Worm (Caenorhabditis elegans) whole organism, mixed stage, embryonic: Measurements from ENCODE around the gene C32D5.8.

Experiments
- M03D4.4 ChIP-seq: sonication (generic microtip); optimal IDR thresholded peaks from 2 replicates; lab custom pipeline; 2017; ENCODE audit warnings: mild to moderate bottlenecking, missing genetic modification characterization, missing compliant biosample characterization
- bed-3 ChIP-seq: fragments of 200-800 bp; sonication (Bioruptor generic); optimal IDR thresholded peaks from 3 replicates; lab custom pipeline; 2018; ENCODE audit warnings: mild to moderate bottlenecking, missing genetic modification characterization, moderate library complexity, missing compliant biosample characterization
- blmp-1 ChIP-seq: fragments of 150-350 bp; optimal IDR thresholded peaks from 2 replicates; lab custom pipeline; 2014; ENCODE audit warnings: missing biosample characterization, missing genetic modification characterization
- ceh-39 ChIP-seq: fragments of 150-350 bp; optimal IDR thresholded peaks from 2 replicates; lab custom pipeline; 2014; ENCODE audit warnings: missing biosample characterization, missing genetic modification characterization
- ceh-83 ChIP-seq: fragments of 200-800 bp; sonication (Bioruptor generic); optimal IDR thresholded peaks from 2 replicates; lab custom pipeline; 2018; ENCODE audit warnings: mild to moderate bottlenecking, missing genetic modification characterization, missing compliant biosample characterization
- ces-1 ChIP-seq: fragments of 150-350 bp; optimal IDR thresholded peaks from 2 replicates; lab custom pipeline; 2014; ENCODE audit warnings: missing biosample characterization, missing genetic modification reagents, missing genetic modification characterization
- cnd-1 ChIP-seq: fragments of 200-800 bp; sonication (Bioruptor generic); optimal IDR thresholded peaks from 2 replicates; lab custom pipeline; 2018; ENCODE audit warnings: mild to moderate bottlenecking, missing genetic modification characterization, missing compliant biosample characterization
- drap-1 ChIP-seq: fragments of 200-800 bp; sonication (Bioruptor generic); optimal IDR thresholded peaks from 3 replicates; lab custom pipeline; 2018; ENCODE audit warnings: mild to moderate bottlenecking, missing genetic modification characterization, missing compliant biosample characterization
- elt-1 ChIP-seq: sonication (generic microtip); optimal IDR thresholded peaks from 2 replicates; lab custom pipeline; 2017; ENCODE audit warnings: missing genetic modification characterization, mild to moderate bottlenecking, missing compliant biosample characterization, antibody characterized with exemption, moderate library complexity, borderline replicate concordance; ENCODE audit not compliant: insufficient read depth
- elt-3 ChIP-seq: fragments of 150-350 bp; optimal IDR thresholded peaks from 2 replicates; lab custom pipeline; 2014; ENCODE audit warnings: missing biosample characterization, missing genetic modification characterization
- ham-2 ChIP-seq: fragments of 200-800 bp; sonication (Bioruptor generic); optimal IDR thresholded peaks from 2 replicates; lab custom pipeline; 2018; ENCODE audit warnings: mild to moderate bottlenecking, missing genetic modification characterization, missing compliant biosample characterization
- hlh-1 ChIP-seq: fragments of 150-350 bp; optimal IDR thresholded peaks from 2 replicates; lab custom pipeline; 2014; ENCODE audit warnings: missing biosample characterization, missing genetic modification reagents, missing genetic modification characterization
- lin-32 ChIP-seq: fragments of 200-800 bp; sonication (Bioruptor generic); optimal IDR thresholded peaks from 2 replicates; lab custom pipeline; 2018; ENCODE audit warnings: mild to moderate bottlenecking, missing genetic modification characterization, missing compliant biosample characterization
- lsy-2 ChIP-seq: fragments of 150-350 bp; optimal IDR thresholded peaks from 2 replicates; lab custom pipeline; 2014; ENCODE audit warnings: missing biosample characterization, missing genetic modification characterization
- mab-5 ChIP-seq: fragments of 150-350 bp; optimal IDR thresholded peaks from 2 replicates; lab custom pipeline; 2014; ENCODE audit warnings: missing biosample characterization, missing genetic modification characterization
- mep-1 ChIP-seq: fragments of 150-350 bp; optimal IDR thresholded peaks from 2 replicates; lab custom pipeline; 2017; ENCODE audit warnings: missing biosample characterization, missing genetic modification reagents, missing genetic modification characterization, inconsistent platforms
- mls-2 ChIP-seq: sonication (generic microtip); optimal IDR thresholded peaks from 2 replicates; lab custom pipeline; 2016; ENCODE audit warnings: mild to moderate bottlenecking, missing genetic modification characterization, moderate library complexity, missing compliant biosample characterization
- nhr-12 ChIP-seq: fragments of 150-350 bp; optimal IDR thresholded peaks from 2 replicates; lab custom pipeline; 2014; ENCODE audit warnings: missing biosample characterization, missing genetic modification characterization
- nhr-2 ChIP-seq: fragments of 150-350 bp; optimal IDR thresholded peaks from 2 replicates; lab custom pipeline; 2014; ENCODE audit warnings: missing biosample characterization, missing genetic modification characterization
- nhr-237 ChIP-seq: fragments of 150-350 bp; optimal IDR thresholded peaks from 2 replicates; lab custom pipeline; 2014; ENCODE audit warnings: missing biosample characterization, missing genetic modification characterization
- nhr-28 ChIP-seq: fragments of 150-350 bp; optimal IDR thresholded peaks from 2 replicates; lab custom pipeline; 2014; ENCODE audit warnings: missing biosample characterization, missing genetic modification characterization
- nhr-76 ChIP-seq: sonication (generic microtip); optimal IDR thresholded peaks from 2 replicates; lab custom pipeline; 2017; ENCODE audit warnings: missing biosample characterization, missing genetic modification characterization
- pha-4 ChIP-seq: fragments of 150-350 bp; optimal IDR thresholded peaks from 2 replicates; lab custom pipeline; 2018; ENCODE audit warnings: missing biosample characterization, missing genetic modification reagents, missing genetic modification characterization
- sem-2 ChIP-seq: fragments of 200-800 bp; sonication (Bioruptor generic); optimal IDR thresholded peaks from 2 replicates; lab custom pipeline; 2018; ENCODE audit warnings: mild to moderate bottlenecking, missing genetic modification characterization, missing compliant biosample characterization
- snpc-4 ChIP-seq: fragments of 150-350 bp; optimal IDR thresholded peaks from 2 replicates; lab custom pipeline; 2014; ENCODE audit warnings: missing biosample characterization, missing genetic modification characterization
- sptf-1 ChIP-seq: sonication (generic microtip); optimal IDR thresholded peaks from 2 replicates; lab custom pipeline; 2017; ENCODE audit warnings: mild to moderate bottlenecking, missing genetic modification characterization, moderate library complexity, missing compliant biosample characterization
- tbx-8 ChIP-seq: fragments of 200-800 bp; sonication (Bioruptor generic); optimal IDR thresholded peaks from 2 replicates; lab custom pipeline; 2018; ENCODE audit warnings: mild to moderate bottlenecking, missing genetic modification characterization, moderate library complexity, missing compliant biosample characterization
- unc-120 ChIP-seq: sonication (generic microtip); optimal IDR thresholded peaks from 2 replicates; lab custom pipeline; 2017; ENCODE audit warnings: missing genetic modification characterization, missing compliant biosample characterization; ENCODE audit not compliant: poor library complexity, severe bottlenecking
- unc-39 ChIP-seq: fragments of 150-350 bp; optimal IDR thresholded peaks from 2 replicates; lab custom pipeline; 2014; ENCODE audit warnings: missing biosample characterization, missing genetic modification characterization
- unc-62 ChIP-seq: fragments of 150-350 bp; optimal IDR thresholded peaks from 2 replicates; lab custom pipeline; 2014; ENCODE audit warnings: missing biosample characterization, missing genetic modification reagents, missing genetic modification characterization
- zip-8 ChIP-seq: fragments of 150-350 bp; optimal IDR thresholded peaks from 2 replicates; lab custom pipeline; 2014; ENCODE audit warnings: missing biosample characterization, missing genetic modification characterization
- ztf-11 ChIP-seq: fragments of 150-350 bp; optimal IDR thresholded peaks from 2 replicates; lab custom pipeline; 2014; ENCODE audit warnings: missing biosample characterization, missing genetic modification characterization

Gene C32D5.8

DNA sequence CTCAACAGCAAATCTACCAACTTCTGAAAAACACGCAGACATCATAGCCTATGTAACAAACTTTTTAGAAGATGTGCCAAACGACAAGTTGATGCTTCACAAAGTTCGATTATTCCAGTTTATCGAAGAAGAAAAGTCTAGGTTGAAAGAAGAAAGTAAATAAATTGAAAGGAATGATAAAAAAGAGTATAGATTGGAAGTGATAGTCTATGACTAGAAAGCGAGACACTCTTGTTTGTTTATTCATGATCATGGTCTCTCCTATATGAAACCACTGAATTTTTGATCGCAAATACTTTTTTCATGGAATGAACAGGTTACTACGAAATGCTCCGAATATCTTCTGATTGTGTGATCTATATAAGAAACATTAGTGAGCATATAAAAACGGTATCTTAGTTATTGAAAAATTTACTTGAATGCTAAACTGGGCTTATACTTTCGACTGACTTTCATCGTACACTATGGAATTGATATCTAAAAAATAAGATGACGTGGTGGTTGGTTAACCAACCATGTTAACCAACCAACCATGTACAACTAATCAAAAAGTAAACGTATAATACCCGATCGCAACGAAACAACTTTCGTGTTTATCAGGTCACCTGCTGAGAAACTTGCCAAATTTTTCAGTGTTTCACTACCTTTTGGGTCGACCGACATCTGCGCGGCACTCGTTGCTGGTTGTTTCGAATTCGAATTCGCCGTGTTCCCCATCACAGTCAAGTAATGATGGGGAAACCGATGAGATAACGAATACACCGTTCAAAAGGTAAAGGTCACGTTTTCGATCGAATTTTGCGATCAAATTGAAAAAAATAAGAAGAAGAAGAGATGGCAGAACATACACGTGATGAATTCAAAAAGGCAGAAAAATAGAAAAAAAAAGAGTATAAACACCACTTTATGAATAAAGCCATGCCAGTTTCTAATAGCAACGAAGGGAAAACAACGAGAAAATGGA lies at the start of gene C32D5.8:
Gene C32D5.8 (minus strand): TSS at position 770 of the 964 bp plus-strand sequence.
- TF ChIP-seq sptf-1 (tag; lab: Kevin White, UChicago), result no peak
- TF ChIP-seq sem-2 (GFP tag; lab: Kevin White, UChicago), result no peak
- TF ChIP-seq mls-2 (tag; lab: Kevin White, UChicago), result no peak
- TF ChIP-seq nhr-28 (tag; lab: Kevin White, UChicago), result no peak
- no peak for TF ChIP-seq unc-62 (GFP tag; lab: Kevin White, UChicago)
- no peak for TF ChIP-seq snpc-4 (tag; lab: Kevin White, UChicago)
- TF ChIP-seq cnd-1 (tag; lab: Kevin White, UChicago), result no peak
- TF ChIP-seq mab-5 (tag; lab: Kevin White, UChicago), result no peak
- TF ChIP-seq elt-1 (tag; lab: Kevin White, UChicago), result no peak
- no peak for TF ChIP-seq drap-1 (GFP tag; lab: Kevin White, UChicago)
- TF ChIP-seq tbx-8, result no peak

ce11 chrII:6394037-6394436 lies 48.3 kb upstream of the C32D5.8 start:
- TF ChIP-seq zip-8 (tag; lab: Kevin White, UChicago) (no peak), nhr-237 (tag; lab: Kevin White, UChicago) (no peak), hlh-1 (tag; lab: Kevin White, UChicago) (peak; percentile 81), unc-62 (GFP tag; lab: Kevin White, UChicago) (peak; percentile 56), nhr-2 (tag; lab: Kevin White, UChicago) (peak; percentile 16)

- TF ChIP-seq lsy-2 (tag; lab: Kevin White, UChicago) (no peak), unc-39 (tag; lab: Kevin White, UChicago) (no peak), nhr-12 (tag; lab: Kevin White, UChicago) (no peak), ceh-83 (GFP tag; lab: Kevin White, UChicago) (no peak), M03D4.4 (tag; lab: Kevin White, UChicago) (no peak), elt-1 (tag; lab: Kevin White, UChicago) (no peak), lin-32 (GFP tag; lab: Kevin White, UChicago) (no peak), tbx-8 (no peak), unc-120 (tag; lab: Kevin White, UChicago) (no peak), hlh-1 (tag; lab: Kevin White, UChicago) (no peak), zip-8 (tag; lab: Kevin White, UChicago) (no peak), ham-2 (GFP tag; lab: Kevin White, UChicago) (no peak), ztf-11 (tag; lab: Kevin White, UChicago) (no peak), nhr-2 (tag; lab: Kevin White, UChicago) (no peak), mls-2 (tag; lab: Kevin White, UChicago) (no peak), sem-2 (GFP tag; lab: Kevin White, UChicago) (no peak), mab-5 (tag; lab: Kevin White, UChicago) (no peak), blmp-1 (no peak)
Measured at ce11 chrII:6391195-6391594, 45.4 kb upstream of the C32D5.8 start, which contains the start of gene F58F12.3. Gene F58F12.3 (minus strand): TSS chrII:6391295.

DNA sequence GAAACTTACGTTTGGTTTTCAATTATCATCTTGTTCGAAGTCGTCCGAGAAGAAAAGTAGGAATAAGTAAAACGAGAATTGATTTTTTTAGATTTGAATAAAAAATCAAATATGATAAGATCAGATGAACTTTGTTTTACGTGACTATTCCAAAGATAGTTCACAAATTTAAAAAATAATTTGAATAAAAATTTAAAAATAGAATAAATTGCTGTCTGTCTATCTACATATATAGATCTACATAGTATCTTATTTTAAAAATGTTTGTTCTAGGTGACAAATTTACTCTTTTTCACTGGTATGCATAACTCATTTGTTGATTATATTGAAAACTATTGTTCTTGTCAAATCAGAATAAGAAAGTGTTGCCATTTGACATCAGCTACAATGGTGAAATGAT lies 42.2 kb upstream of the C32D5.8 start, which contains the start of gene F58F12.2:
Gene F58F12.2 (minus strand): TSS at position 101 of the 400 bp plus-strand sequence.
- TF ChIP-seq elt-3 (no peak), ceh-39 (tag; lab: Kevin White, UChicago) (no peak), lin-32 (GFP tag; lab: Kevin White, UChicago) (no peak)

- TF ChIP-seq mep-1 (tag; lab: Kevin White, UChicago) (no peak), elt-1 (tag; lab: Kevin White, UChicago) (no peak), ztf-11 (tag; lab: Kevin White, UChicago) (no peak), ceh-39 (tag; lab: Kevin White, UChicago) (no peak), pha-4 (tag; lab: Kevin White, UChicago) (no peak), ces-1 (GFP tag; lab: Kevin White, UChicago) (no peak), nhr-2 (tag; lab: Kevin White, UChicago) (no peak), hlh-1 (tag; lab: Kevin White, UChicago) (no peak), zip-8 (tag; lab: Kevin White, UChicago) (no peak), ham-2 (GFP tag; lab: Kevin White, UChicago) (no peak), bed-3 (GFP tag; lab: Kevin White, UChicago) (no peak), sptf-1 (tag; lab: Kevin White, UChicago) (no peak), tbx-8 (no peak), nhr-28 (tag; lab: Kevin White, UChicago) (no peak), nhr-76 (tag; lab: Kevin White, UChicago) (no peak), ceh-83 (GFP tag; lab: Kevin White, UChicago) (no peak), unc-39 (tag; lab: Kevin White, UChicago) (no peak)
Measured at ce11 chrII:6386467-6386866, 40.7 kb upstream of the C32D5.8 start, which contains the start of gene F58F12.4. Gene F58F12.4 (plus strand): TSS chrII:6386767.
